Worm (Caenorhabditis elegans) whole organism, L1 larva: Measurements from ENCODE around the gene T25D3.4.

Source experiments
- C34B4.2 ChIP-seq: sonication (generic microtip); optimal IDR thresholded peaks from 2 replicates; lab custom pipeline; 2017; ENCODE audit warnings: mild to moderate bottlenecking, missing genetic modification characterization, missing compliant biosample characterization
- alr-1 ChIP-seq: fragments of 200-800 bp; sonication (Bioruptor generic); optimal IDR thresholded peaks from 2 replicates; lab custom pipeline; 2018; ENCODE audit warnings: borderline replicate concordance, mild to moderate bottlenecking, missing genetic modification characterization, missing compliant biosample characterization
- ama-1 ChIP-seq: fragments of 150-350 bp; optimal IDR thresholded peaks from 2 replicates; lab custom pipeline; 2014
- ceh-63 ChIP-seq: fragments of 200-800 bp; sonication (Bioruptor generic); optimal IDR thresholded peaks from 2 replicates; lab custom pipeline; 2018; ENCODE audit warnings: mild to moderate bottlenecking, missing genetic modification characterization, missing compliant biosample characterization
- ceh-82 ChIP-seq, 3 experiments: fragments of 150-350 bp in 1 of 3; sonication (generic microtip) in 2 of 3; optimal IDR thresholded peaks; 2 replicates each; lab custom pipeline; 2014 to 2017; ENCODE audit warnings: missing biosample characterization in 3 of 3, missing genetic modification characterization in 3 of 3
- efl-1 ChIP-seq, 4 experiments: fragments of 150-350 bp; optimal IDR thresholded peaks in 3 of 4; peaks in 1 of 4; 1 replicate in 1 of 4; 2 replicates in 3 of 4; lab custom pipeline; 2014; ENCODE audit warnings: missing biosample characterization in 2 of 4, missing genetic modification characterization in 2 of 4, missing genetic modification reagents in 2 of 4
- elt-3 ChIP-seq, 6 experiments: fragments of 150-350 bp in 1 of 6; sonication (generic microtip); optimal IDR thresholded peaks; 2 replicates each; lab custom pipeline; 2017 to 2018; ENCODE audit warnings: missing biosample characterization in 6 of 6, missing genetic modification characterization in 6 of 6, inconsistent platforms in 1 of 6
- fos-1 ChIP-seq: fragments of 150-350 bp; optimal IDR thresholded peaks from 2 replicates; lab custom pipeline; 2014; ENCODE audit warnings: missing biosample characterization, missing genetic modification characterization
- isw-1 ChIP-seq: fragments of 200-800 bp; sonication (Bioruptor generic); IDR thresholded peaks from 2 replicates; pipeline ENCODE4 v1.3.6; 2022; ENCODE audit warnings: missing genetic modification characterization, missing compliant biosample characterization
- jun-1 ChIP-seq: fragments of 150-350 bp; optimal IDR thresholded peaks from 2 replicates; lab custom pipeline; 2014; ENCODE audit warnings: missing biosample characterization, missing genetic modification reagents, missing genetic modification characterization
- lsy-2 ChIP-seq, 2 experiments: fragments of 150-350 bp; optimal IDR thresholded peaks; 2 replicates each; lab custom pipeline; 2014; ENCODE audit warnings: missing biosample characterization in 2 of 2, missing genetic modification characterization in 2 of 2
- nhr-12 ChIP-seq: sonication (generic microtip); optimal IDR thresholded peaks from 2 replicates; lab custom pipeline; 2017; ENCODE audit warnings: missing biosample characterization, missing genetic modification characterization
- nhr-47 ChIP-seq: sonication (generic microtip); optimal IDR thresholded peaks from 2 replicates; lab custom pipeline; 2016; ENCODE audit warnings: mild to moderate bottlenecking, missing genetic modification characterization, moderate library complexity, missing compliant biosample characterization
- nhr-71 ChIP-seq: sonication (generic microtip); optimal IDR thresholded peaks from 2 replicates; lab custom pipeline; 2016; ENCODE audit warnings: mild to moderate bottlenecking, missing genetic modification characterization, moderate library complexity, missing compliant biosample characterization
- sox-4 ChIP-seq: sonication (generic microtip); optimal IDR thresholded peaks from 2 replicates; lab custom pipeline; 2016; ENCODE audit warnings: missing genetic modification characterization, missing compliant biosample characterization
- tbx-2 ChIP-seq: sonication (generic microtip); optimal IDR thresholded peaks from 2 replicates; lab custom pipeline; 2016; ENCODE audit warnings: missing genetic modification characterization, missing compliant biosample characterization
- xbp-1 ChIP-seq: sonication (generic microtip); optimal IDR thresholded peaks from 2 replicates; lab custom pipeline; 2016; ENCODE audit warnings: missing genetic modification characterization, missing compliant biosample characterization
- zip-4 ChIP-seq: fragments of 200-800 bp; sonication (Bioruptor generic); optimal IDR thresholded peaks from 2 replicates; lab custom pipeline; 2018; ENCODE audit warnings: mild to moderate bottlenecking, missing genetic modification characterization, moderate library complexity, missing compliant biosample characterization
- ztf-11 ChIP-seq, 2 experiments: sonication (generic microtip); optimal IDR thresholded peaks; 2 replicates each; lab custom pipeline; 2016 to 2017; ENCODE audit warnings: missing genetic modification characterization in 2 of 2, missing biosample characterization in 1 of 2, missing compliant biosample characterization in 1 of 2
- ztf-4 ChIP-seq: fragments of 150-350 bp; optimal IDR thresholded peaks from 2 replicates; lab custom pipeline; 2014; ENCODE audit warnings: missing biosample characterization, missing genetic modification characterization

T25D3.4 gene

ce11 chrII:194458-194857 lies 47.4 kb downstream of the T25D3.4 start, which contains the start of gene abu-11:
TSS of gene abu-11 (minus strand) at chrII:194558.
- no peak for TF ChIP-seq isw-1 (GFP tag; lab: Robert Waterston, UW)
- TF ChIP-seq fos-1 (tag; lab: Kevin White, UChicago), result no peak
- TF ChIP-seq tbx-2 (tag; lab: Kevin White, UChicago), result no peak
- TF ChIP-seq nhr-71 (tag; lab: Kevin White, UChicago), result no peak
- no peak for TF ChIP-seq nhr-47 (tag; lab: Kevin White, UChicago)
- no peak for TF ChIP-seq elt-3 (tag; optimal IDR thresholded peaks at IDR 0.05; lab: Kevin White, UChicago)
- TF ChIP-seq jun-1 (tag; lab: Kevin White, UChicago), result no peak
- TF ChIP-seq alr-1, result no peak
- TF ChIP-seq nhr-12 (tag; lab: Kevin White, UChicago), result no peak
- TF ChIP-seq ztf-11 (tag; optimal IDR thresholded peaks at IDR 0.05; lab: Kevin White, UChicago), result no peak
- no peak for TF ChIP-seq ztf-4
- no peak for TF ChIP-seq ceh-63
- no peak for TF ChIP-seq lsy-2 (tag; optimal IDR thresholded peaks at IDR 0.05; lab: Kevin White, UChicago)
- no peak for TF ChIP-seq sox-4
- TF ChIP-seq xbp-1 (tag; lab: Kevin White, UChicago), result no peak
- no peak for TF ChIP-seq ceh-82 (tag; optimal IDR thresholded peaks at IDR 0.05; lab: Kevin White, UChicago)
- no peak for TF ChIP-seq ama-1 (lab: Kevin White, UChicago)
- TF ChIP-seq zip-4, result no peak

ce11 chrII:196685-197084 lies 49.7 kb downstream of the T25D3.4 start, which contains the start of gene chs-2:
TSS of gene chs-2 (plus strand) at chrII:196985.
- no peak for TF ChIP-seq C34B4.2 (tag; lab: Kevin White, UChicago)
- no peak for TF ChIP-seq efl-1 (optimal IDR thresholded peaks at IDR 0.05; lab: Kevin White, UChicago)
- TF ChIP-seq efl-1 (GFP tag; optimal IDR thresholded peaks at IDR 0.05 in 1 of 2; lab: Kevin White, UChicago), result peak in 1 of 2 experiments; percentile 52
